Fruit fly (Drosophila melanogaster) whole organism, adult: ENCODE measurements around the gene GstD10.
A peak's percentile ranks its signal among the peaks of the same experiment; 100 is the strongest.

ENCODE experiments used
- CG11617 ChIP-seq: fragments of 200-800 bp; sonication (Bioruptor generic); optimal IDR thresholded peaks from 2 replicates; lab custom pipeline; 2017; ENCODE audit warnings: mild to moderate bottlenecking, missing biosample characterization, missing genetic modification reagents, missing genetic modification characterization
- CG12768 ChIP-seq: fragments of 200-800 bp; sonication (Bioruptor generic); optimal IDR thresholded peaks from 2 replicates; lab custom pipeline; 2017; ENCODE audit warnings: missing biosample characterization, missing genetic modification characterization, mild to moderate bottlenecking, moderate library complexity, missing genetic modification reagents
- CG14711 ChIP-seq: fragments of 200-800 bp; sonication (Bioruptor generic); optimal IDR thresholded peaks from 2 replicates; lab custom pipeline; 2018; ENCODE audit warnings: missing biosample characterization, mild to moderate bottlenecking, missing genetic modification characterization, moderate library complexity
- CG1620 ChIP-seq: fragments of 200-800 bp; sonication (Bioruptor generic); optimal IDR thresholded peaks from 2 replicates; lab custom pipeline; 2016; ENCODE audit warnings: missing biosample characterization, missing genetic modification characterization
- CG33017 ChIP-seq: fragments of 200-800 bp; sonication (Bioruptor generic); optimal IDR thresholded peaks from 2 replicates; lab custom pipeline; 2018; ENCODE audit warnings: missing biosample characterization, mild to moderate bottlenecking, missing genetic modification characterization, moderate library complexity
- CG5204 ChIP-seq: fragments of 200-800 bp; sonication (Bioruptor generic); optimal IDR thresholded peaks from 2 replicates; lab custom pipeline; 2016; ENCODE audit warnings: missing biosample characterization, missing genetic modification characterization
- CG7045 ChIP-seq: fragments of 200-800 bp; sonication (Bioruptor generic); optimal IDR thresholded peaks from 2 replicates; lab custom pipeline; 2017; ENCODE audit warnings: missing biosample characterization, mild to moderate bottlenecking, missing genetic modification characterization
- CG7101 ChIP-seq: fragments of 200-800 bp; sonication (Bioruptor generic); optimal IDR thresholded peaks from 2 replicates; lab custom pipeline; 2018; ENCODE audit warnings: missing biosample characterization, mild to moderate bottlenecking, missing genetic modification characterization, moderate library complexity
- Clk ChIP-seq: fragments of 200-800 bp; sonication (Bioruptor generic); optimal IDR thresholded peaks from 2 replicates; lab custom pipeline; 2017; ENCODE audit warnings: missing biosample characterization, missing genetic modification characterization
- Crg-1 ChIP-seq: fragments of 200-800 bp; sonication (Bioruptor generic); optimal IDR thresholded peaks from 2 replicates; lab custom pipeline; 2016; ENCODE audit warnings: missing biosample characterization, missing genetic modification characterization
- Hr96 ChIP-seq: fragments of 200-800 bp; sonication (Bioruptor generic); optimal IDR thresholded peaks from 2 replicates; lab custom pipeline; 2016; ENCODE audit warnings: missing biosample characterization, missing genetic modification characterization
- Mnt ChIP-seq: fragments of 200-800 bp; sonication (Bioruptor generic); optimal IDR thresholded peaks from 2 replicates; lab custom pipeline; 2016; ENCODE audit warnings: missing biosample characterization, mild to moderate bottlenecking, missing genetic modification characterization
- bab1 ChIP-seq: fragments of 200-800 bp; sonication (Bioruptor generic); optimal IDR thresholded peaks from 3 replicates; lab custom pipeline; 2019; ENCODE audit warnings: missing biosample characterization, mild to moderate bottlenecking, missing genetic modification characterization, moderate library complexity
- cic ChIP-seq: fragments of 200-800 bp; sonication (Bioruptor generic); optimal IDR thresholded peaks from 2 replicates; lab custom pipeline; 2017; ENCODE audit warnings: missing biosample characterization, mild to moderate bottlenecking, missing genetic modification characterization, moderate library complexity
- cnc ChIP-seq, 2 experiments: fragments of >200 bp; optimal IDR thresholded peaks; 2 replicates each; lab custom pipeline; 2017
- kay ChIP-seq: fragments of 200-800 bp; sonication (Bioruptor generic); peaks from one replicate; lab custom pipeline; 2016; ENCODE audit warnings: missing biosample characterization, missing genetic modification characterization, borderline replicate concordance
- ovo ChIP-seq: fragments of 200-800 bp; sonication (Bioruptor generic); optimal IDR thresholded peaks from 2 replicates; lab custom pipeline; 2016; ENCODE audit warnings: missing biosample characterization, missing genetic modification characterization
- pad ChIP-seq: fragments of 200-800 bp; sonication (Bioruptor generic); optimal IDR thresholded peaks from 3 replicates; lab custom pipeline; 2017; ENCODE audit warnings: missing biosample characterization, missing genetic modification characterization, mild to moderate bottlenecking, moderate library complexity, missing genetic modification reagents
- tj ChIP-seq: fragments of 200-800 bp; sonication (Bioruptor generic); optimal IDR thresholded peaks from 3 replicates; lab custom pipeline; 2017; ENCODE audit warnings: missing biosample characterization, mild to moderate bottlenecking, missing genetic modification characterization, moderate library complexity
- toe ChIP-seq: fragments of 200-800 bp; sonication (Bioruptor generic); optimal IDR thresholded peaks from 2 replicates; lab custom pipeline; 2016; ENCODE audit warnings: missing biosample characterization, missing genetic modification characterization

GstD10 gene

DNA sequence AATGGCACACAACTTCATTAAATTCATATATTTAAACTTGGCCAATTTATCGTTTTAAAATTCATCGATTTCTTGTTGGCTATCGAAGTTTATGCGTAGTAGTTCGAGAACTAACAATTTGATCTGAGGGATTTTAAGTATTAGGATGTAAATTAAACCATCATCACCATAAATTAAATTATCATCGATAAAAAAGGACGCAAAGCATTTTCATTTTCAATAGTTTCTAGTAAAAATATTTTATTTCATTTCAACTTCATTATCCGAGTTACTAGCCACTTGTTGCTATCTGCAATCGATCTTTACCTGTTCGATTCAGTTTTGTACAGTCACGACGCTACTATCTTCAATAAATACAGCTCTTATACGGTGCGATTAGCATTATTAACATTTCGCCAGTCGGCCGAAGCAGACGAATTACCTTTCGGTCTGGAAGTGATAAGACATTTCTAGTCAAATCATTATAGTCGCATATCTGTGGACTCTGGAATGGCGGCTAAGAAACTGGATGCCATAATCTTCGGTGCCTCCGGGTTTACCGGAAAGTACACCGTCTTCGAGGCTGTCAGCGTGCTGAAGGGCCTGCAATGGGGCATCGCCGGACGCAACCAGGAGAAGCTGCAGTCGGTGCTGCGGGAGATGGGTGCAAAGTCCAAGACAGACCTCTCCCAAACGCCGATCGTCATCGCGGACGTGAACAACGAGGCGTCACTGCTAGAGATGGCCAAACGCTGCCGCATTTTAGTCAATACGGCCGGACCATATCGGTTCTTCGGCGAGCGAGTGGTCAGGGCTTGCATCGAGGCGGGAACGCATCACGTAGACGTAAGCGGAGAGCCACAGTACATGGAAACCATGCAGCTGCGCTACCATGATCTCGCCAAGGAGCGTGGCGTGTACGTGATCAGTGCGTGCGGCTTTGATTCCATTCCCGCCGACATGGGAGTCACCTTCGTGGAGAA, 41.0 kb upstream of the GstD10 start, which contains the start of gene CG5167:
Gene CG5167, plus strand, starts transcription at position 298 of the 962 bp plus-strand sequence.
- TF ChIP-seq Crg-1 (no peak), kay (GFP tag; lab: Kevin White, UChicago) (no peak), CG7045 (GFP tag; lab: Kevin White, UChicago) (peak; percentile 24), toe (peak; percentile 70), pad (GFP tag; lab: Kevin White, UChicago) (no peak), CG5204 (GFP tag; lab: Kevin White, UChicago) (no peak), ovo (GFP tag; lab: Kevin White, UChicago) (peak; percentile 25), CG11617 (peak; percentile 70), Hr96 (GFP tag; lab: Kevin White, UChicago) (peak; percentile 57), CG14711 (peak; percentile 65), tj (GFP tag; lab: Kevin White, UChicago) (peak; percentile 28), Clk (GFP tag; lab: Kevin White, UChicago) (no peak), CG33017 (tag; lab: Kevin White, UChicago) (peak; percentile 69), CG12768 (GFP tag; lab: Kevin White, UChicago) (peak; percentile 96), cnc (optimal IDR thresholded peaks at IDR 0.05; lab: Kevin White, UChicago) (peak in 1 of 2 experiments; percentile 79), CG1620 (GFP tag; lab: Kevin White, UChicago) (no peak), Mnt (GFP tag; lab: Kevin White, UChicago) (peak; percentile 33), CG7101 (tag; lab: Kevin White, UChicago) (peak; percentile 59), bab1 (peak; percentile 60), cic (GFP tag; lab: Kevin White, UChicago) (peak; percentile 47)

DNA sequence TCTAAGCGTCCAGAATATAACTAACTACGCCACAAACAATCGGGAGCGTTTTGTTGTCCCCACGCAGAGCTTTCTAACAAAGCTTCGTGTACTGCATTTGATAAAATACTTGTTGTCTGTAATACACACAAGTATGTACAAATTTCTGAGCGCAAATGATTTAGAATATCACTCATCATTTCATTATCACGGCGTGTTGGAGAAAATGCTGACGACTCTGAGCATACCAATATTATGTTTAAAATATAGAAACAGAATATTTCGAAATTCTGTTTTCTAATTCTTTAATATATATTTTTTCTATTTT, 40.3 kb upstream of the GstD10 start, which contains the start of gene Cyp9f2:
Gene Cyp9f2, minus strand, starts transcription at position 101 of the 307 bp plus-strand sequence.
- TF ChIP-seq cic (GFP tag; lab: Kevin White, UChicago) (peak; percentile 69), bab1 (no peak)

DNA sequence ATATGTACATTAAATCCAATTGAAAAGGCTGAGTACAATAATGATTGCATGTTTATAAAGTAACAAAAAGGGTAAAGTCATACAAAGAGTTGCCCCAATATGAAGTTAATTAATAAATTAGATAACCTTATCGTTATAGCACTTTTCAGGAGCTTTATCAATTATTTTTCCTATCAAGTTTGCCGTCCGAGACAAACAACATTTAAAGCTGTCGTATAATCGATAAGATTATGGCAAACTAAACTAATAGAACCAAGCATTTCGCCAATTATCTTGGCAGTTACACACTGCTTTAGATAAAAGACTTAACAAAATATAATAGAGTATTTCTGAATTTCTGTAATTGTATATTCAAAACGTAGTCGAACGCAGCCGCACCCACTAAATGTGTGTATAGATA, 39.6 kb upstream of the GstD10 start:
- TF ChIP-seq tj (GFP tag; lab: Kevin White, UChicago) (no peak), CG1620 (GFP tag; lab: Kevin White, UChicago) (no peak), kay (GFP tag; lab: Kevin White, UChicago) (peak; percentile 77), CG11617 (no peak), CG12768 (GFP tag; lab: Kevin White, UChicago) (no peak)

- peak; percentile 96 for TF ChIP-seq CG5204 (GFP tag; lab: Kevin White, UChicago)
- peak; percentile 96 for TF ChIP-seq toe
- peak; percentile 97 for TF ChIP-seq CG11617
- TF ChIP-seq Clk (GFP tag; lab: Kevin White, UChicago) = peak; percentile 95
- TF ChIP-seq ovo (GFP tag; lab: Kevin White, UChicago) = peak; percentile 86
- TF ChIP-seq CG12768 (GFP tag; lab: Kevin White, UChicago) = peak; percentile 98
- TF ChIP-seq CG7101 (tag; lab: Kevin White, UChicago) = peak; percentile 99
- peak; percentile 85 for TF ChIP-seq Crg-1
- peak; percentile 96 for TF ChIP-seq Hr96 (GFP tag; lab: Kevin White, UChicago)
- TF ChIP-seq CG7045 (GFP tag; lab: Kevin White, UChicago) = peak; percentile 100
- peak; percentile 79 for TF ChIP-seq tj (GFP tag; lab: Kevin White, UChicago)
- TF ChIP-seq CG1620 (GFP tag; lab: Kevin White, UChicago) = peak; percentile 86
- peak; percentile 98 for TF ChIP-seq bab1
- TF ChIP-seq CG14711 = peak; percentile 96
- TF ChIP-seq Mnt (GFP tag; lab: Kevin White, UChicago) = peak; percentile 91
- peak; percentile 99 for TF ChIP-seq kay (GFP tag; lab: Kevin White, UChicago)
- peak; percentile 88 for TF ChIP-seq cic (GFP tag; lab: Kevin White, UChicago)
- peak; percentile 87 for TF ChIP-seq pad (GFP tag; lab: Kevin White, UChicago)
- no peak for TF ChIP-seq cnc (optimal IDR thresholded peaks at IDR 0.05; lab: Kevin White, UChicago)
- peak; percentile 99 for TF ChIP-seq CG33017 (tag; lab: Kevin White, UChicago)
Observed at dm6 chr3R:12402935-12403334, 37.4 kb upstream of the GstD10 start.

DNA sequence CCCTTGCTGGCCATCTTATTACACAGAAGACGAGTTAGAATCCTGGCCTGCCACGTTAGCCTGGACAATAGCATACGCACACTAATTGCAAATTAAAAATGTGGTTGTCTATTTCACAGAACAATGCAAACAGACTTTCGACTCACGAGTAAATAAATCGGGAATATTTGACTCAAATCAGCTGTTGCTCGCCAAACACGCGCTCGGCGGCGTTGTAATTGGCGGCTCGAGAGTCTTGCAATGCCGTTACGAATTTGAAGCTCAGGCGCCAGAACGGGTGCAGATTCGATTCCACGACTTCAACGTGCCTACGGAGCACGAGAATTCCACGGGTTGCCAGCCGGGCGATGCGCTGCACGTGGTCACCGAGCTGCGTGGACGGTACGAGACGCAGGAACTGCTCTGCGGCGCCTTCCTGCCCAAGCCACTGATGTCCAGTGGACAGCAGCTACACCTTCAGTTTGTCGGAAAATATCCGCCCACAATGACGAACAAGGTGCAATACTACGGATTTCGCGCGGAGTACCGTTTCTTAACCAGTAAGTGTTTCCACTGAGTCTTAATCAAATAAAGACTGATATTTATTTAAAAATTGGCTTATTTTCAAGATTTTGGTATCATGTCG, 36.2 kb upstream of the GstD10 start, which contains the start of gene DNAlig3:
Gene DNAlig3, minus strand, starts transcription at position 168 of the 625 bp plus-strand sequence.
- peak; percentile 10 for TF ChIP-seq bab1
- TF ChIP-seq cic (GFP tag; lab: Kevin White, UChicago) = peak; percentile 30
- no peak for TF ChIP-seq tj (GFP tag; lab: Kevin White, UChicago)
- peak; percentile 15 for TF ChIP-seq CG7101 (tag; lab: Kevin White, UChicago)
- TF ChIP-seq CG14711 = peak; percentile 5
- no peak for TF ChIP-seq Crg-1
- no peak for TF ChIP-seq Hr96 (GFP tag; lab: Kevin White, UChicago)
- peak; percentile 32 for TF ChIP-seq Mnt (GFP tag; lab: Kevin White, UChicago)
- TF ChIP-seq CG7045 (GFP tag; lab: Kevin White, UChicago) = peak; percentile 46
- TF ChIP-seq CG5204 (GFP tag; lab: Kevin White, UChicago) = no peak
- TF ChIP-seq pad (GFP tag; lab: Kevin White, UChicago) = no peak
- no peak for TF ChIP-seq Clk (GFP tag; lab: Kevin White, UChicago)
- TF ChIP-seq CG1620 (GFP tag; lab: Kevin White, UChicago) = no peak
- TF ChIP-seq CG33017 (tag; lab: Kevin White, UChicago) = peak; percentile 6
- no peak for TF ChIP-seq kay (GFP tag; lab: Kevin White, UChicago)
- TF ChIP-seq CG12768 (GFP tag; lab: Kevin White, UChicago) = peak; percentile 44
- TF ChIP-seq cnc (optimal IDR thresholded peaks at IDR 0.05; lab: Kevin White, UChicago) = no peak
- no peak for TF ChIP-seq toe
- TF ChIP-seq CG11617 = peak; percentile 26
- TF ChIP-seq ovo (GFP tag; lab: Kevin White, UChicago) = no peak
